Worm (Caenorhabditis elegans) whole organism, midembryonic: ENCODE measurements around the gene clec-3.

Source experiments
- cog-1 ChIP-seq: sonication (generic microtip); optimal IDR thresholded peaks from 2 replicates; lab custom pipeline; 2016; ENCODE audit warnings: missing genetic modification characterization, missing compliant biosample characterization
- flt-1 ChIP-seq: fragments of 200-800 bp; sonication (Bioruptor generic); IDR thresholded peaks from 2 replicates; pipeline ENCODE4 v1.3.6; 2022; ENCODE audit warnings: missing genetic modification characterization, missing compliant biosample characterization
- klf-2 ChIP-seq: fragments of 200-800 bp; sonication (Bioruptor generic); conservative IDR thresholded peaks from 2 replicates; pipeline ENCODE4 v1.3.6; 2022; ENCODE audit warnings: missing genetic modification reagents, missing genetic modification characterization, missing compliant biosample characterization
- ref-1 ChIP-seq: fragments of 200-800 bp; sonication (Bioruptor generic); conservative IDR thresholded peaks from 2 replicates; pipeline ENCODE4 v1.3.6; 2022; ENCODE audit warnings: missing genetic modification reagents, missing genetic modification characterization, missing compliant biosample characterization
- tab-1 ChIP-seq: fragments of 200-800 bp; sonication (Bioruptor generic); IDR thresholded peaks from 2 replicates; pipeline ENCODE4 v1.3.6; 2022; ENCODE audit warnings: missing genetic modification characterization, missing compliant biosample characterization
- ztf-23 ChIP-seq: fragments of 200-800 bp; sonication (Bioruptor generic); IDR thresholded peaks from 2 replicates; pipeline ENCODE4 v1.3.6; 2022; ENCODE audit warnings: missing genetic modification reagents, missing genetic modification characterization, missing compliant biosample characterization
- ztf-29 ChIP-seq: fragments of 200-800 bp; sonication (Bioruptor generic); IDR thresholded peaks from 2 replicates; pipeline ENCODE4 v1.3.6; 2022; ENCODE audit warnings: missing genetic modification reagents, missing genetic modification characterization, missing compliant biosample characterization

ce11 chrII:3054622-3055021 lies 34.9 kb upstream of the clec-3 start:
- TF ChIP-seq cog-1 (tag; lab: Kevin White, UChicago) (no peak), ztf-29 (GFP tag; lab: Robert Waterston, UW) (no peak), flt-1 (GFP tag; lab: Robert Waterston, UW) (no peak), ztf-23 (no peak), tab-1 (GFP tag; lab: Robert Waterston, UW) (no peak), ref-1 (no peak), klf-2 (GFP tag; lab: Robert Waterston, UW) (no peak)
